Fruit fly (Drosophila melanogaster): Measurements from ENCODE around the gene CG7091.
A peak's percentile ranks its signal among the peaks of the same experiment; 100 is the strongest.

CG7091 gene

DNA sequence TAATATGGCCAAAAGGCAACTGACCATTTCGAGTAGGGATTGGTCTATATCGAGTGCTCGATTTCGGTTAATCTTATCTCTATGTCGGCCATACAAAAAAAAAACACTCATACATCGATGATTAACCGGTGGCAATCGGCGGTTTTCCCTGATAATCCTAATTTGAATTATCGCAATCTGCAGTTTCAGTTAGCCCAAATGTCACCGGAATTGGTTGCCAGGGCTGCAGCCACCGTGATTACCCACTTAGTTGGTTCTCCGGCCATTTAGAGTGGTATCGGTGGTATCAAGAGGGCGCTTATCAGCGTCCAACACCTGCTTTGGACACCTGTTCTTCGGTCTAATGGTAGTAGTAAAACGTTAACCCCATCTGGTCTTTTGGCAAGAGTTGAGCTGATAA is 5.7 kb upstream of the CG7091 start (continued):
- TF ChIP-seq CG4820 (GFP tag; optimal IDR thresholded peaks at IDR 0.05) = no peak
- TF ChIP-seq CG34376 (GFP tag; optimal IDR thresholded peaks at IDR 0.05) = peak; percentile 78
- TF ChIP-seq CG7928 (GFP tag; optimal IDR thresholded peaks at IDR 0.05) = peak; percentile 57
- no peak for TF ChIP-seq insv (GFP tag; optimal IDR thresholded peaks at IDR 0.05)
- peak; percentile 76 for TF ChIP-seq GATAe (GFP tag; conservative IDR thresholded peaks at IDR 0.05)
- TF ChIP-seq Lpt (GFP tag; optimal IDR thresholded peaks at IDR 0.05) = no peak
- TF ChIP-seq peb (GFP tag; IDR thresholded peaks at IDR 0.05) = no peak
- TF ChIP-seq sug (tag; optimal IDR thresholded peaks at IDR 0.05) = peak; percentile 80

DNA sequence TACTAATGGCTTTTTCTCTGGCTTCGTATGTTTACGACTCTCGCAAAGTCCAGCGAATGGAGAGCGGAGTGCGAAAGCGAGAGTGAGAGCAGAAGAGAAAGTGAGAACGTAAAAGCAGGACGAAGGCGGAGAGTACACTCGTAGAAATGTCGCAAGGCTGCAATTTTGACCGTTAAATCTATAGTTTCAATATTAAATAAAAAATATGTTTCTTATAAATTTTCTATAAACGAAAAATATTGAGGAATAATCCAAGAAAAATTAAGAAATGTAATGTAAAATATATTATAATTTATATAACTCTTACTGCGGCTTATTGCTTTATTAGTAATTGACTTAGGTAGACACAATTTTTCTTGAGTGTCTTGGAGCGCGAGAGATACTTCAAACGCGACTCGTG is 3.4 kb upstream of the CG7091 start:
- peak; percentile 33; the same call in 1 of the 3 replicates for TF ChIP-seq tgo (GFP tag; IDR thresholded peaks at IDR 0.05)
- TF ChIP-seq zen (tag; optimal IDR thresholded peaks at IDR 0.05) = peak; percentile 35
- peak; percentile 40 for TF ChIP-seq CG11504 (tag; optimal IDR thresholded peaks at IDR 0.05)
- no peak for TF ChIP-seq C15 (GFP tag; IDR thresholded peaks at IDR 0.05)
- no peak for TF ChIP-seq trem (tag; optimal IDR thresholded peaks at IDR 0.05)
- no peak for TF ChIP-seq CG6175 (GFP tag; IDR thresholded peaks at IDR 0.05)
- peak; percentile 55; the same call in 1 of the 3 replicates for TF ChIP-seq row (GFP tag; IDR thresholded peaks at IDR 0.05)
- TF ChIP-seq Meics (GFP tag; optimal IDR thresholded peaks at IDR 0.05) = peak; percentile 14
- peak; percentile 39 for TF ChIP-seq lab (GFP tag; optimal IDR thresholded peaks at IDR 0.05)
- peak; percentile 7 for TF ChIP-seq CG10267 (tag; optimal IDR thresholded peaks at IDR 0.05)
- peak in 1 of 2 experiments; percentile 32 for TF ChIP-seq Trl (optimal IDR thresholded peaks at IDR 0.05)
- no peak for TF ChIP-seq Trl (GFP tag; optimal IDR thresholded peaks at IDR 0.05)
- peak; percentile 1 for TF ChIP-seq D19A (tag; optimal IDR thresholded peaks at IDR 0.05)
- TF ChIP-seq Oli (tag; optimal IDR thresholded peaks at IDR 0.05) = peak; percentile 2
- peak; percentile 11 for TF ChIP-seq CG8924 (tag; optimal IDR thresholded peaks at IDR 0.05)
- no peak for TF ChIP-seq hbn (GFP tag; IDR thresholded peaks at IDR 0.05; ENCODE audit: partially characterized antibody)
- TF ChIP-seq Dip2 (GFP tag; IDR thresholded peaks at IDR 0.05) = no peak
- peak; percentile 40 for TF ChIP-seq Blimp-1 (GFP tag; optimal IDR thresholded peaks at IDR 0.05)
- peak; percentile 17 for TF ChIP-seq CG18599 (GFP tag; optimal IDR thresholded peaks at IDR 0.05)
- no peak for TF ChIP-seq jumu (GFP tag; optimal IDR thresholded peaks at IDR 0.05)
- TF ChIP-seq caup (GFP tag; optimal IDR thresholded peaks at IDR 0.05; ENCODE audit: severe bottlenecking) = no peak
- no peak for TF ChIP-seq CG3995 (GFP tag; optimal IDR thresholded peaks at IDR 0.05)
- TF ChIP-seq corto (GFP tag; optimal IDR thresholded peaks at IDR 0.05) = peak; percentile 28
- no peak for TF ChIP-seq cg (GFP tag; optimal IDR thresholded peaks at IDR 0.05)
- TF ChIP-seq sens (GFP tag) = peak; percentile 28
- TF ChIP-seq Hmr (GFP tag; optimal IDR thresholded peaks at IDR 0.05) = peak; percentile 24
- TF ChIP-seq NFAT (GFP tag; IDR thresholded peaks at IDR 0.05) = no peak
- TF ChIP-seq NK7.1 (GFP tag; optimal IDR thresholded peaks at IDR 0.05) = no peak
- no peak for TF ChIP-seq CG8944 (GFP tag; optimal IDR thresholded peaks at IDR 0.05)
- peak; percentile 28 for TF ChIP-seq CG9727 (GFP tag; optimal IDR thresholded peaks at IDR 0.05)
- TF ChIP-seq CG2129 (GFP tag; IDR thresholded peaks at IDR 0.05; ENCODE audit: partially characterized antibody) = no peak
- no peak for TF ChIP-seq seq (GFP tag; IDR thresholded peaks at IDR 0.05)
- peak; percentile 21 for TF ChIP-seq zf30C (GFP tag; optimal IDR thresholded peaks at IDR 0.05)
- no peak for TF ChIP-seq GATAe (GFP tag; conservative IDR thresholded peaks at IDR 0.05)
- TF ChIP-seq Sox102F (GFP tag; optimal IDR thresholded peaks at IDR 0.05) = peak; percentile 2
- no peak for TF ChIP-seq CG8765 (GFP tag; IDR thresholded peaks at IDR 0.05)
- peak; percentile 24 for TF ChIP-seq dmrt99B (tag; optimal IDR thresholded peaks at IDR 0.05)
- peak in 1 of 2 experiments; percentile 13 for TF ChIP-seq Hr51 (GFP tag; optimal IDR thresholded peaks at IDR 0.05)
- TF ChIP-seq Max (GFP tag; optimal IDR thresholded peaks at IDR 0.05) = no peak
- TF ChIP-seq CG15479 (GFP tag; optimal IDR thresholded peaks at IDR 0.05) = no peak
- no peak for TF ChIP-seq Ets65A (GFP tag)
- TF ChIP-seq gt (GFP tag; IDR thresholded peaks at IDR 0.05) = no peak
- TF ChIP-seq CG2678 (tag; optimal IDR thresholded peaks at IDR 0.05) = peak; percentile 46
